Worm (Caenorhabditis elegans): Measurements from ENCODE around the gene C45H4.13.
A peak's percentile ranks its signal among the peaks of the same experiment; 100 is the strongest.

C45H4.13 gene

ce11 chrV:2126996-2127585, 23.7 kb downstream of the C45H4.13 start, which contains the start of gene ldp-1 (continued):
- peak; percentile 95 to 99 for TF ChIP-seq efl-1 (optimal IDR thresholded peaks at IDR 0.05)
- TF ChIP-seq efl-1 (GFP tag; optimal IDR thresholded peaks at IDR 0.05 in 1 of 2), result peak; percentile 94 to 99
- TF ChIP-seq mab-9 (GFP tag; IDR thresholded peaks at IDR 0.05), result peak; percentile 80
- no peak for TF ChIP-seq hpl-2 (GFP tag; optimal IDR thresholded peaks at IDR 0.05)
- TF ChIP-seq aha-1 (tag; optimal IDR thresholded peaks at IDR 0.05), result no peak
- peak in 1 of 2 experiments; percentile 94 for TF ChIP-seq ztf-11 (tag; optimal IDR thresholded peaks at IDR 0.05)
- no peak for TF ChIP-seq ama-1 (optimal IDR thresholded peaks at IDR 0.05)
- peak; percentile 90 for TF ChIP-seq tbx-2 (tag; optimal IDR thresholded peaks at IDR 0.05)
- TF ChIP-seq nhr-11 (tag; optimal IDR thresholded peaks at IDR 0.05), result no peak
- TF ChIP-seq pqm-1 (tag; optimal IDR thresholded peaks at IDR 0.05), result no peak
- TF ChIP-seq jun-1 (tag; optimal IDR thresholded peaks at IDR 0.05), result no peak
- no peak for TF ChIP-seq zag-1 (tag; optimal IDR thresholded peaks at IDR 0.05)
- no peak for TF ChIP-seq sptf-1 (tag; optimal IDR thresholded peaks at IDR 0.05)
- TF ChIP-seq hlh-4 (tag; optimal IDR thresholded peaks at IDR 0.05), result peak; percentile 59
- TF ChIP-seq lin-15B (tag; optimal IDR thresholded peaks at IDR 0.05), result peak; percentile 62
- peak; percentile 67 for TF ChIP-seq lin-13 (GFP tag; optimal IDR thresholded peaks at IDR 0.05)
- peak; percentile 55 to 73 (median 70) for TF ChIP-seq ceh-82 (tag; optimal IDR thresholded peaks at IDR 0.05)
- TF ChIP-seq F16B12.6 (tag; optimal IDR thresholded peaks at IDR 0.05), result peak; percentile 16
- peak; percentile 60 for TF ChIP-seq ceh-63 (GFP tag; optimal IDR thresholded peaks at IDR 0.05)
- peak; percentile 85 for TF ChIP-seq egl-13 (tag; optimal IDR thresholded peaks at IDR 0.05)
- TF ChIP-seq pag-3 (tag; optimal IDR thresholded peaks at IDR 0.05; ENCODE audit: borderline replicate concordance, insufficient read depth), result no peak
- TF ChIP-seq C04F5.9 (tag; optimal IDR thresholded peaks at IDR 0.05), result peak; percentile 81
- TF ChIP-seq swsn-7 (tag; optimal IDR thresholded peaks at IDR 0.05), result peak; percentile 81
- TF ChIP-seq unc-86 (tag; optimal IDR thresholded peaks at IDR 0.05), result peak; percentile 69
- peak; percentile 80 for TF ChIP-seq ceh-8 (GFP tag; optimal IDR thresholded peaks at IDR 0.05)
- TF ChIP-seq ces-1 (GFP tag; optimal IDR thresholded peaks at IDR 0.05), result no peak
- no peak for TF ChIP-seq nhr-84 (tag; optimal IDR thresholded peaks at IDR 0.05)
- peak; percentile 13 for TF ChIP-seq nhr-237 (tag; optimal IDR thresholded peaks at IDR 0.05)
- peak; percentile 93 to 94 for TF ChIP-seq lin-35 (GFP tag; optimal IDR thresholded peaks at IDR 0.05)
- TF ChIP-seq blmp-1 (tag; optimal IDR thresholded peaks at IDR 0.05), result peak; percentile 34
- TF ChIP-seq egl-27 (tag; optimal IDR thresholded peaks at IDR 0.05), result no peak
- TF ChIP-seq snpc-4 (tag; optimal IDR thresholded peaks at IDR 0.05), result peak; percentile 22
- peak; percentile 92 for TF ChIP-seq nhr-90 (tag; optimal IDR thresholded peaks at IDR 0.05; ENCODE audit: poor library complexity)
- TF ChIP-seq hlh-17 (GFP tag; optimal IDR thresholded peaks at IDR 0.05; ENCODE audit: borderline replicate concordance), result no peak
- TF ChIP-seq elt-2 (tag; optimal IDR thresholded peaks at IDR 0.05), result peak; percentile 67
- peak; percentile 96 for TF ChIP-seq ceh-90 (tag; optimal IDR thresholded peaks at IDR 0.05)
- TF ChIP-seq nhr-71 (tag; optimal IDR thresholded peaks at IDR 0.05), result peak; percentile 89
- TF ChIP-seq pax-3 (tag; optimal IDR thresholded peaks at IDR 0.05), result peak; percentile 89
- peak; percentile 82 for TF ChIP-seq nhr-20 (tag; optimal IDR thresholded peaks at IDR 0.05)
- TF ChIP-seq dsc-1 (tag; optimal IDR thresholded peaks at IDR 0.05), result peak; percentile 92

ce11 chrV:2126554-2126953, 24.2 kb downstream of the C45H4.13 start:
- no peak for TF ChIP-seq nhr-12 (tag; optimal IDR thresholded peaks at IDR 0.05)
- peak; percentile 73 for TF ChIP-seq rnt-1 (tag; optimal IDR thresholded peaks at IDR 0.05)
- TF ChIP-seq efl-1 (optimal IDR thresholded peaks at IDR 0.05), result no peak
- peak in 1 of 2 experiments; percentile 88 for TF ChIP-seq efl-1 (GFP tag; optimal IDR thresholded peaks at IDR 0.05 in 1 of 2)
- TF ChIP-seq pqm-1 (tag; optimal IDR thresholded peaks at IDR 0.05), result no peak
